Worm (Caenorhabditis elegans) whole organism, late embryonic: ENCODE measurements around the gene Y45G5AM.5.

Experiments used
- F13H6.1 ChIP-seq: sonication (generic microtip); optimal IDR thresholded peaks from 2 replicates; lab custom pipeline; 2016; ENCODE audit warnings: missing genetic modification characterization, missing compliant biosample characterization
- K02D7.2 ChIP-seq: sonication (generic microtip); optimal IDR thresholded peaks from 2 replicates; lab custom pipeline; 2017; ENCODE audit warnings: mild to moderate bottlenecking, missing genetic modification characterization, missing compliant biosample characterization
- K09A11.1 ChIP-seq: sonication (generic microtip); optimal IDR thresholded peaks from 2 replicates; lab custom pipeline; 2017; ENCODE audit warnings: antibody characterized with exemption, mild to moderate bottlenecking, missing genetic modification characterization, missing compliant biosample characterization; ENCODE audit not compliant: insufficient read depth
- T23F11.4 ChIP-seq: fragments of 200-800 bp; sonication (Bioruptor generic); optimal IDR thresholded peaks from 2 replicates; lab custom pipeline; 2018; ENCODE audit warnings: mild to moderate bottlenecking, missing genetic modification characterization, missing compliant biosample characterization
- Y22D7AL.16 ChIP-seq: sonication (generic microtip); optimal IDR thresholded peaks from 2 replicates; lab custom pipeline; 2016; ENCODE audit warnings: missing genetic modification characterization, missing compliant biosample characterization
- ama-1 ChIP-seq: fragments of 150-350 bp; optimal IDR thresholded peaks from 2 replicates; lab custom pipeline; 2014
- ceh-14 ChIP-seq: sonication (generic microtip); optimal IDR thresholded peaks from 2 replicates; lab custom pipeline; 2016; ENCODE audit warnings: missing genotype, missing genetic modification characterization, missing compliant biosample characterization
- ceh-18 ChIP-seq: sonication (generic microtip); optimal IDR thresholded peaks from 2 replicates; lab custom pipeline; 2016; ENCODE audit warnings: missing genetic modification characterization, missing compliant biosample characterization
- ceh-19 ChIP-seq: fragments of 200-800 bp; sonication (Bioruptor generic); optimal IDR thresholded peaks from 2 replicates; lab custom pipeline; 2018; ENCODE audit warnings: mild to moderate bottlenecking, missing genetic modification characterization, missing compliant biosample characterization
- ceh-2 ChIP-seq: sonication (generic microtip); optimal IDR thresholded peaks from 2 replicates; lab custom pipeline; 2016; ENCODE audit warnings: missing genotype, missing genetic modification characterization, missing compliant biosample characterization
- ceh-22 ChIP-seq: sonication (generic microtip); optimal IDR thresholded peaks from 2 replicates; lab custom pipeline; 2017; ENCODE audit warnings: missing biosample characterization, missing genetic modification characterization
- ceh-31 ChIP-seq: sonication (generic microtip); optimal IDR thresholded peaks from 2 replicates; lab custom pipeline; 2016; ENCODE audit warnings: missing genetic modification characterization, missing compliant biosample characterization
- ceh-45 ChIP-seq: fragments of 200-800 bp; sonication (Bioruptor generic); IDR thresholded peaks from 2 replicates; pipeline ENCODE4 v1.3.6; 2022; ENCODE audit warnings: missing genetic modification reagents, missing genetic modification characterization, missing compliant biosample characterization
- ceh-48 ChIP-seq: sonication (generic microtip); optimal IDR thresholded peaks from 2 replicates; lab custom pipeline; 2016; ENCODE audit warnings: missing genetic modification characterization, inconsistent platforms, missing compliant biosample characterization
- ceh-6 ChIP-seq: fragments of 200-800 bp; sonication (Bioruptor generic); optimal IDR thresholded peaks from 2 replicates; lab custom pipeline; 2018; ENCODE audit warnings: mild to moderate bottlenecking, missing genetic modification characterization, missing compliant biosample characterization
- ceh-9 ChIP-seq: sonication (generic microtip); optimal IDR thresholded peaks from 2 replicates; lab custom pipeline; 2016; ENCODE audit warnings: mild to moderate bottlenecking, missing genetic modification characterization, inconsistent platforms, missing compliant biosample characterization
- che-1 ChIP-seq: sonication (generic microtip); optimal IDR thresholded peaks from 2 replicates; lab custom pipeline; 2016; ENCODE audit warnings: mild to moderate bottlenecking, missing genetic modification characterization, missing compliant biosample characterization
- dve-1 ChIP-seq: sonication (generic microtip); optimal IDR thresholded peaks from 2 replicates; lab custom pipeline; 2017; ENCODE audit warnings: antibody characterized with exemption, mild to moderate bottlenecking, missing genetic modification characterization, missing compliant biosample characterization
- elt-2 ChIP-seq: sonication (generic microtip); optimal IDR thresholded peaks from 2 replicates; lab custom pipeline; 2016; ENCODE audit warnings: missing genetic modification reagents, missing genetic modification characterization, missing compliant biosample characterization
- elt-4 ChIP-seq: sonication (generic microtip); optimal IDR thresholded peaks from 2 replicates; lab custom pipeline; 2016; ENCODE audit warnings: missing genetic modification characterization, missing compliant biosample characterization
- ets-4 ChIP-seq: sonication (generic microtip); optimal IDR thresholded peaks from 2 replicates; lab custom pipeline; 2016; ENCODE audit warnings: missing genetic modification characterization, missing compliant biosample characterization
- eyg-1 ChIP-seq: sonication (generic microtip); optimal IDR thresholded peaks from 2 replicates; lab custom pipeline; 2016; ENCODE audit warnings: missing genotype, missing genetic modification characterization, missing compliant biosample characterization
- fax-1 ChIP-seq: sonication (generic microtip); optimal IDR thresholded peaks from 2 replicates; lab custom pipeline; 2016; ENCODE audit warnings: missing genotype, missing genetic modification characterization, missing compliant biosample characterization
- fkh-10 ChIP-seq: fragments of 150-350 bp; optimal IDR thresholded peaks from 2 replicates; lab custom pipeline; 2014; ENCODE audit warnings: missing biosample characterization, missing genetic modification reagents, missing genetic modification characterization
- fkh-6 ChIP-seq: sonication (generic microtip); optimal IDR thresholded peaks from 2 replicates; lab custom pipeline; 2016; ENCODE audit warnings: missing genetic modification characterization, missing compliant biosample characterization
- hlh-15 ChIP-seq: sonication (generic microtip); optimal IDR thresholded peaks from 2 replicates; lab custom pipeline; 2016; ENCODE audit warnings: missing genetic modification characterization, missing compliant biosample characterization
- hlh-30 ChIP-seq: sonication (generic microtip); optimal IDR thresholded peaks from 2 replicates; lab custom pipeline; 2017; ENCODE audit warnings: antibody characterized with exemption, missing genetic modification characterization, missing compliant biosample characterization; ENCODE audit not compliant: insufficient read depth
- hlh-8 ChIP-seq: sonication (generic microtip); optimal IDR thresholded peaks from 2 replicates; lab custom pipeline; 2016; ENCODE audit warnings: missing genotype, missing genetic modification characterization, missing compliant biosample characterization
- lim-6 ChIP-seq: sonication (generic microtip); optimal IDR thresholded peaks from 2 replicates; lab custom pipeline; 2016; ENCODE audit warnings: missing genetic modification characterization, missing compliant biosample characterization
- lin-11 ChIP-seq: fragments of 200-800 bp; sonication (Bioruptor generic); optimal IDR thresholded peaks from 2 replicates; lab custom pipeline; 2018; ENCODE audit warnings: mild to moderate bottlenecking, missing genetic modification characterization, missing compliant biosample characterization
- madf-2 ChIP-seq: sonication (generic microtip); optimal IDR thresholded peaks from 2 replicates; lab custom pipeline; 2017; ENCODE audit warnings: missing genetic modification characterization, missing compliant biosample characterization
- nfya-1 ChIP-seq: sonication (generic microtip); optimal IDR thresholded peaks from 2 replicates; lab custom pipeline; 2017; ENCODE audit warnings: missing genetic modification characterization, mild to moderate bottlenecking, missing compliant biosample characterization, antibody characterized with exemption, moderate library complexity
- nhr-232 ChIP-seq: sonication (generic microtip); optimal IDR thresholded peaks from 2 replicates; lab custom pipeline; 2016; ENCODE audit warnings: missing genetic modification characterization, missing compliant biosample characterization
- npax-4 ChIP-seq: sonication (generic microtip); optimal IDR thresholded peaks from 2 replicates; lab custom pipeline; 2016; ENCODE audit warnings: missing genetic modification characterization, missing compliant biosample characterization
- odd-2 ChIP-seq: sonication (generic microtip); optimal IDR thresholded peaks from 2 replicates; lab custom pipeline; 2017; ENCODE audit warnings: antibody characterized with exemption, mild to moderate bottlenecking, missing genetic modification characterization, missing compliant biosample characterization
- pag-3 ChIP-seq: sonication (generic microtip); optimal IDR thresholded peaks from 2 replicates; lab custom pipeline; 2016; ENCODE audit warnings: missing compliant biosample characterization, missing genetic modification characterization, borderline replicate concordance
- pat-9 ChIP-seq: fragments of 200-800 bp; sonication (Bioruptor generic); optimal IDR thresholded peaks from 2 replicates; lab custom pipeline; 2018; ENCODE audit warnings: mild to moderate bottlenecking, missing genetic modification characterization, moderate library complexity, missing compliant biosample characterization
- pax-1 ChIP-seq: fragments of 150-350 bp; optimal IDR thresholded peaks from 2 replicates; lab custom pipeline; 2014; ENCODE audit warnings: missing biosample characterization, missing genetic modification characterization
- pha-2 ChIP-seq: sonication (generic microtip); optimal IDR thresholded peaks from 2 replicates; lab custom pipeline; 2017; ENCODE audit warnings: mild to moderate bottlenecking, missing genetic modification characterization, missing compliant biosample characterization
- pqm-1 ChIP-seq: sonication (generic microtip); optimal IDR thresholded peaks from 2 replicates; lab custom pipeline; 2016; ENCODE audit warnings: missing genetic modification characterization, missing compliant biosample characterization
- ref-2 ChIP-seq: sonication (generic microtip); optimal IDR thresholded peaks from 2 replicates; lab custom pipeline; 2016; ENCODE audit warnings: missing genetic modification characterization, missing compliant biosample characterization
- rnt-1 ChIP-seq: sonication (generic microtip); optimal IDR thresholded peaks from 2 replicates; lab custom pipeline; 2016; ENCODE audit warnings: missing genetic modification characterization, missing compliant biosample characterization
- sox-4 ChIP-seq: sonication (generic microtip); optimal IDR thresholded peaks from 2 replicates; lab custom pipeline; 2017; ENCODE audit warnings: mild to moderate bottlenecking, missing genetic modification characterization, inconsistent platforms, missing compliant biosample characterization
- syd-9 ChIP-seq: sonication (generic microtip); optimal IDR thresholded peaks from 2 replicates; lab custom pipeline; 2016; ENCODE audit warnings: mild to moderate bottlenecking, missing genetic modification characterization, moderate library complexity, missing compliant biosample characterization
- tbx-2 ChIP-seq: sonication (generic microtip); optimal IDR thresholded peaks from 2 replicates; lab custom pipeline; 2016; ENCODE audit warnings: missing genetic modification characterization, missing compliant biosample characterization
- tbx-7 ChIP-seq: sonication (generic microtip); optimal IDR thresholded peaks from 2 replicates; lab custom pipeline; 2016; ENCODE audit warnings: missing genotype, missing genetic modification characterization, missing compliant biosample characterization
- ttx-3 ChIP-seq: sonication (generic microtip); optimal IDR thresholded peaks from 2 replicates; lab custom pipeline; 2016; ENCODE audit warnings: missing genetic modification reagents, missing genetic modification characterization, missing compliant biosample characterization
- unc-3 ChIP-seq, 2 experiments: fragments of 200-800 bp in 1 of 2; sonication (Bioruptor generic) in 1 of 2; sonication (generic microtip) in 1 of 2; conservative IDR thresholded peaks in 1 of 2; optimal IDR thresholded peaks in 1 of 2; 2 replicates each; pipeline versions ENCODE4 v1.3.6 to Lab custom; 2016 to 2022; ENCODE audit warnings: missing compliant biosample characterization in 2 of 2, missing genetic modification characterization in 2 of 2, missing genetic modification reagents in 1 of 2
- unc-55 ChIP-seq: sonication (generic microtip); optimal IDR thresholded peaks from 2 replicates; lab custom pipeline; 2017; ENCODE audit warnings: missing biosample characterization, missing genetic modification reagents, missing genetic modification characterization
- unc-86 ChIP-seq: sonication (generic microtip); optimal IDR thresholded peaks from 2 replicates; lab custom pipeline; 2016; ENCODE audit warnings: missing genetic modification characterization, missing compliant biosample characterization
- zip-5 ChIP-seq: sonication (generic microtip); optimal IDR thresholded peaks from 2 replicates; lab custom pipeline; 2016; ENCODE audit warnings: missing genetic modification characterization, missing compliant biosample characterization
- ztf-16 ChIP-seq: sonication (generic microtip); optimal IDR thresholded peaks from 2 replicates; lab custom pipeline; 2017; ENCODE audit warnings: missing genetic modification characterization, missing compliant biosample characterization

Y45G5AM.5 gene

DNA sequence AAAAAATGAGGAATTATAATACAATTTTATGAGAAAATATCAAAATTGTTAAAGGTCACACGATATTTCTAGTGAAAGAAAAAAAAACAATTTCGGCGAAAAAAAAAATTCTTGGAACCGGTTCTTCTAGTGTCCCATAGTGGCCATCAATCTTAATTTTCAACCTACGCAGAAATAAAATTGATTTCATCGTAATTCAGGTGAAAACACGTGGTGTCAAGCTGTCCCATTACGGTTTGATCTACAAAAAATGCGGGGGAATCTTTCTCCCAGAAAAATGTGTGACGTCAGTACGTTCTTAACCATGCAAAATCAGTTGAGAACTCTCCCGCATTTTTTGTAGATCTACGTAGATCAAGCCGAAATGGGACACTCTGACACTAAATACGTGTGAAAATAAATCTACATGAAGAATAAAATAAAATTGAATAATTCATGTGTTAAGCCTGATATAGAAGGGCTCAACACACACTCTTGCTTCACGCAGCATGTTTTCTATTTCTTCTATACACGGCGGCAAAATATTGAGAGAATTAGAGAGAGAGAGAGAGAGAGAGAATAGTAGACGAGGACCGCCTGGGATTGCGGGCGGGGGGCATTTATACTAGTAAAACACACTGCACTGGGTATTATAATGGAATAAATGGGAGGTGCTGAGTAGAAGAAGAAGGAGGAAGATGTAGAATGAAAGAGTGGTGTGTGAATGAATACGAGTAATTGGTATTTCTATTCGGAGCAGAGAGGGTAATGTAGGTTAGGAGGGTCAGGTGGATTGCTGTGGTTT is 32.7 kb downstream of the Y45G5AM.5 start:
- TF ChIP-seq ceh-45 (GFP tag; lab: Robert Waterston, UW) (no peak), ztf-16 (no peak), ceh-6 (GFP tag; lab: Kevin White, UChicago) (no peak), pha-2 (tag; lab: Kevin White, UChicago) (no peak), lin-11 (tag; lab: Kevin White, UChicago) (no peak), eyg-1 (tag; lab: Kevin White, UChicago) (no peak), unc-3 (GFP tag; conservative IDR thresholded peaks at IDR 0.05; lab: Robert Waterston, UW) (no peak), unc-3 (tag; optimal IDR thresholded peaks at IDR 0.05; lab: Kevin White, UChicago) (no peak), ceh-31 (tag; lab: Kevin White, UChicago) (peak; percentile 73), elt-2 (tag; lab: Kevin White, UChicago) (no peak), tbx-2 (tag; lab: Kevin White, UChicago) (peak; percentile 10), madf-2 (tag; lab: Kevin White, UChicago) (no peak), K02D7.2 (no peak), ceh-48 (tag; lab: Kevin White, UChicago) (no peak), pax-1 (tag; lab: Kevin White, UChicago) (no peak), ref-2 (tag; lab: Kevin White, UChicago) (no peak), syd-9 (tag; lab: Kevin White, UChicago) (no peak), ceh-22 (no peak), ceh-9 (tag; lab: Kevin White, UChicago) (no peak), fkh-6 (no peak), nhr-232 (no peak), F13H6.1 (no peak), ceh-14 (tag; lab: Kevin White, UChicago) (no peak), ceh-18 (peak; percentile 4), T23F11.4 (no peak), ama-1 (no peak), pat-9 (no peak), nfya-1 (tag; lab: Kevin White, UChicago) (peak; percentile 38), Y22D7AL.16 (tag; lab: Kevin White, UChicago) (no peak), npax-4 (tag; lab: Kevin White, UChicago) (no peak), rnt-1 (no peak), K09A11.1 (tag; lab: Kevin White, UChicago) (no peak), fkh-10 (GFP tag; lab: Kevin White, UChicago) (no peak), hlh-15 (tag; lab: Kevin White, UChicago) (no peak), lim-6 (no peak), ceh-19 (GFP tag; lab: Kevin White, UChicago) (no peak), pag-3 (tag; lab: Kevin White, UChicago) (no peak), dve-1 (tag; lab: Kevin White, UChicago) (no peak), hlh-8 (tag; lab: Kevin White, UChicago) (no peak), unc-55 (GFP tag; lab: Kevin White, UChicago) (peak; percentile 19), hlh-30 (tag; lab: Kevin White, UChicago) (no peak), elt-4 (tag; lab: Kevin White, UChicago) (no peak), tbx-7 (tag; lab: Kevin White, UChicago) (no peak), fax-1 (tag; lab: Kevin White, UChicago) (peak; percentile 10), odd-2 (no peak), ttx-3 (tag; lab: Kevin White, UChicago) (no peak), zip-5 (tag; lab: Kevin White, UChicago) (no peak), che-1 (no peak), unc-86 (no peak), sox-4 (tag; lab: Kevin White, UChicago) (no peak), pqm-1 (tag; lab: Kevin White, UChicago) (no peak), ets-4 (tag; lab: Kevin White, UChicago) (no peak), ceh-2 (tag; lab: Kevin White, UChicago) (no peak)
